Fruit fly (Drosophila melanogaster): ENCODE results near the gene CG13693.

CG13693 gene

DNA sequence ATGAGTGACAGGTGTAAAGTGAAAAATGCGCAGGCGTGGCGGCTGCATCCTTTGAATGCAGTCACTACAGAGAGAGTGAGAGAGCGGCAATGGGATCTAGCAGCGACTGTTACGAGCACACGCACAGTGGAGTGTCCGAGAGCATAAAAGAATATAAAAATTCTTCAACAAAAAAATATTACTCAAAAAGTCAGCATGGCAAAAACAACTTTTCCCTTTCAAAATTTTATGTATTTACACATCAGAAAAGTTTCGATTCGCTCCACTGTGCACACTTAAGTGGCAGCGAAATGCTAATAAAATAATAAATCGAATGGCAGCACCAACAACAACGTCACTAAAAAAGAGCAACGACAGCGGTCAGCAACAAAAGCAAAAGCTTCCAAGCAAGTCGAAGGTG is 8.9 kb upstream of the CG13693 start (continued):
- TF ChIP-seq CG1024 (GFP tag; IDR thresholded peaks at IDR 0.05) (peak; percentile 88), CG7372 (GFP tag; IDR thresholded peaks at IDR 0.05) (peak; percentile 54), Dref (GFP tag; IDR thresholded peaks at IDR 0.05) (no peak), CG8478 (optimal IDR thresholded peaks at IDR 0.05) (no peak), ken (GFP tag; IDR thresholded peaks at IDR 0.05) (peak; percentile 90), CG11093 (GFP tag; IDR thresholded peaks at IDR 0.05) (peak; percentile 86), az2 (GFP tag; optimal IDR thresholded peaks at IDR 0.05) (peak; percentile 87), danr (GFP tag; IDR thresholded peaks at IDR 0.05) (peak; percentile 67), fd102C (GFP tag; optimal IDR thresholded peaks at IDR 0.05) (peak; percentile 61), nom (GFP tag; optimal IDR thresholded peaks at IDR 0.05) (peak; percentile 63), z (GFP tag; IDR thresholded peaks at IDR 0.05) (no peak), zf30C (GFP tag; optimal IDR thresholded peaks at IDR 0.05) (no peak), ara (GFP tag; IDR thresholded peaks at IDR 0.05) (peak; percentile 94), Atf6 (GFP tag; IDR thresholded peaks at IDR 0.05) (peak; percentile 67), CG4730 (GFP tag; IDR thresholded peaks at IDR 0.05) (peak; percentile 81), pros (GFP tag; optimal IDR thresholded peaks at IDR 0.05) (no peak), dysf (GFP tag; IDR thresholded peaks at IDR 0.05) (peak; percentile 86), chinmo (GFP tag; IDR thresholded peaks at IDR 0.05; ENCODE audit: partially characterized antibody) (no peak), shn (GFP tag; optimal IDR thresholded peaks at IDR 0.05) (peak; percentile 74), E2f2 (GFP tag; IDR thresholded peaks at IDR 0.05) (peak; percentile 62; the same call in 1 of the 2 replicates), klu (GFP tag; IDR thresholded peaks at IDR 0.05) (peak; percentile 71), CG14710 (tag; optimal IDR thresholded peaks at IDR 0.05) (peak; percentile 80), CG15269 (tag; optimal IDR thresholded peaks at IDR 0.05) (peak; percentile 77), CG34422 (GFP tag; IDR thresholded peaks at IDR 0.05) (peak; percentile 90), Bteb2 (GFP tag; optimal IDR thresholded peaks at IDR 0.05) (peak; percentile 76), CG11398 (GFP tag; optimal IDR thresholded peaks at IDR 0.05) (peak; percentile 63), Hr78 (GFP tag; optimal IDR thresholded peaks at IDR 0.05) (peak in 1 of 2 experiments; percentile 8), Hmx (GFP tag; optimal IDR thresholded peaks at IDR 0.05) (no peak), Taf1 (GFP tag; IDR thresholded peaks at IDR 0.05) (0 out of 2 replicates have a peak, but pooled peaks have one; percentile 16), CG9797 (GFP tag; optimal IDR thresholded peaks at IDR 0.05) (peak; percentile 27), CG13894 (tag; optimal IDR thresholded peaks at IDR 0.05) (no peak), pb (GFP tag; optimal IDR thresholded peaks at IDR 0.05) (peak; percentile 69), CG10274 (GFP tag; optimal IDR thresholded peaks at IDR 0.05) (peak; percentile 45), CG2202 (tag; optimal IDR thresholded peaks at IDR 0.05) (peak; percentile 80), B-H2 (GFP tag; optimal IDR thresholded peaks at IDR 0.05) (no peak), CG7271 (tag; optimal IDR thresholded peaks at IDR 0.05) (peak; percentile 74), CG7745 (tag; optimal IDR thresholded peaks at IDR 0.05) (no peak), CG10543 (GFP tag; optimal IDR thresholded peaks at IDR 0.05) (no peak), H15 (GFP tag; IDR thresholded peaks at IDR 0.05) (peak; percentile 88), CG8944 (GFP tag; optimal IDR thresholded peaks at IDR 0.05) (peak; percentile 80), CG12104 (GFP tag; optimal IDR thresholded peaks at IDR 0.05) (peak; percentile 52), Lhr (GFP tag; optimal IDR thresholded peaks at IDR 0.05) (peak; percentile 51), CG18599 (GFP tag; optimal IDR thresholded peaks at IDR 0.05) (peak; percentile 79), ci (GFP tag; IDR thresholded peaks at IDR 0.05) (peak; percentile 97), CG4282 (GFP tag; optimal IDR thresholded peaks at IDR 0.05) (peak; percentile 91), bigmax (GFP tag; optimal IDR thresholded peaks at IDR 0.05) (no peak), luna (GFP tag; optimal IDR thresholded peaks at IDR 0.05) (no peak), CG18476 (GFP tag; optimal IDR thresholded peaks at IDR 0.05) (peak; percentile 85), CG10147 (GFP tag; optimal IDR thresholded peaks at IDR 0.05) (peak; percentile 60), vfl (GFP tag; optimal IDR thresholded peaks at IDR 0.05) (peak; percentile 67), CG16779 (GFP tag; IDR thresholded peaks at IDR 0.05) (no peak), CG12236 (GFP tag; optimal IDR thresholded peaks at IDR 0.05) (peak; percentile 84)

Measured in whole organism, embryonic.